Fruit fly (Drosophila melanogaster): ENCODE data around the gene RpS13.

DNA sequence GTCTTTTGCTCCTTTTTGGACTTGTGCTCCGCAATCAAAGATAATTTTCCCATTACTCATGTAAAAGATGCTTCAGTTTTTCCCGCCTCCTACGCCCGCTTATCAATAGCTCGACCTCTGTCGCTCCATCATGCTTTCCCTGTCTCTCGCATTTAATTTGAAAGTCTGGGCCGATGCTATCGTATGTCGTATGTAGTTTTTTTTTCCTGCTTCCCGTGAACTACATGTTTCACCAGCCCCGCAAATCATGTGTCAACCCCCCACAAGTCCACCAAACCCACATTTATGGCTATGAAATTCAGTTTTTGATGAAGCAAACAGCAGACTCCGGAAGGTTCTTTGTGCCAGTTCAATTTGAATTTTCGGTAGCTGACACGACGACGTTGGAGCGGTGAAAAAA, 22.1 kb downstream of the RpS13 start, which contains the start of gene CG14273:
- TF ChIP-seq h (optimal IDR thresholded peaks at IDR 0.05): no peak
- no peak for TF ChIP-seq ttk (optimal IDR thresholded peaks at IDR 0.05)
- TF ChIP-seq psq (optimal IDR thresholded peaks at IDR 0.05): no peak

Data from Kc167 (cell line).